Worm (Caenorhabditis elegans): ENCODE data around the gene Y14H12A.2.

Y14H12A.2 gene

ce11 chrII:3982313-3982712 is 7.2 kb downstream of the Y14H12A.2 start, which contains the start of gene lin-31:
Gene lin-31 (plus strand): TSS chrII:3982549.
- TF ChIP-seq nfya-1 (tag; optimal IDR thresholded peaks at IDR 0.05; ENCODE audit: insufficient read depth), result peak; percentile 76
- no peak for TF ChIP-seq nhr-43 (tag; optimal IDR thresholded peaks at IDR 0.05; ENCODE audit: poor library complexity, severe bottlenecking)
- no peak for TF ChIP-seq eor-1 (tag; optimal IDR thresholded peaks at IDR 0.05)

ce11 chrII:3980373-3980772 is 9.1 kb downstream of the Y14H12A.2 start:
- no peak for TF ChIP-seq lin-39 (tag; optimal IDR thresholded peaks at IDR 0.05)
- no peak for TF ChIP-seq unc-39 (tag; optimal IDR thresholded peaks at IDR 0.05)
- TF ChIP-seq nhr-25 (tag; optimal IDR thresholded peaks at IDR 0.05), result no peak
- TF ChIP-seq nhr-12 (tag; optimal IDR thresholded peaks at IDR 0.05), result no peak
- TF ChIP-seq nhr-76 (tag; optimal IDR thresholded peaks at IDR 0.05), result no peak
- TF ChIP-seq ztf-11 (tag; optimal IDR thresholded peaks at IDR 0.05), result no peak
- TF ChIP-seq nhr-77 (tag; optimal IDR thresholded peaks at IDR 0.05), result no peak

DNA sequence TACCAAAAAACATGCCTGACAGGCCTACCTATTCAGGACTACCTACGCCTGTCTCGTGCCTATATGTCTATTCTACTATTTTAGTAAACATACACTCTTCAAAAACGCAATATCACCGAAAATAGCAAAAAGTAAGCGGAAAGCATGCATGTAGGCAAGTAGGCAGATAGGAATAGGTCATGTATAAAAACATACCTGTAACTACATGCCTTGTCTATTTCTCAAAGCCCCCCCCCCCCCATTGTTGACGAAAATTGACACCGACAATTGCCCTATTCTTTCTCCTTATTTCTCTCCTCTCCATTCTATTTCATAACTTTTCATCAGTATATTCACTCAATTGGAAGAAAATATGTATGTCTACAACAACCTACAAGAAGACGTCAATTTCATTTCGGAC is 11.3 kb downstream of the Y14H12A.2 start:
- no peak for TF ChIP-seq nfya-1 (tag; optimal IDR thresholded peaks at IDR 0.05; ENCODE audit: insufficient read depth)
- TF ChIP-seq nhr-43 (tag; optimal IDR thresholded peaks at IDR 0.05; ENCODE audit: poor library complexity, severe bottlenecking), result no peak
- no peak for TF ChIP-seq skn-1 (tag; optimal IDR thresholded peaks at IDR 0.05)
- TF ChIP-seq nhr-237 (tag; optimal IDR thresholded peaks at IDR 0.05), result no peak
- no peak for TF ChIP-seq nhr-67 (tag; optimal IDR thresholded peaks at IDR 0.05)
- TF ChIP-seq ZK546.5 (tag; optimal IDR thresholded peaks at IDR 0.05), result no peak
- TF ChIP-seq zag-1 (tag; optimal IDR thresholded peaks at IDR 0.05), result no peak
- TF ChIP-seq nhr-11 (tag; optimal IDR thresholded peaks at IDR 0.05), result no peak
- no peak for TF ChIP-seq aly-2 (tag; optimal IDR thresholded peaks at IDR 0.05)
- TF ChIP-seq tbx-2 (tag; optimal IDR thresholded peaks at IDR 0.05), result no peak
- TF ChIP-seq daf-12 (tag; optimal IDR thresholded peaks at IDR 0.05), result no peak
- no peak for TF ChIP-seq lin-15B (tag; optimal IDR thresholded peaks at IDR 0.05)
- no peak for TF ChIP-seq nhr-25 (tag; optimal IDR thresholded peaks at IDR 0.05)
- no peak for TF ChIP-seq unc-62 (GFP tag; optimal IDR thresholded peaks at IDR 0.05)
- no peak for TF ChIP-seq jun-1 (tag; optimal IDR thresholded peaks at IDR 0.05)
- no peak for TF ChIP-seq nhr-28 (tag; optimal IDR thresholded peaks at IDR 0.05)
- no peak for TF ChIP-seq ztf-4 (tag; optimal IDR thresholded peaks at IDR 0.05)
- TF ChIP-seq nhr-77 (tag; optimal IDR thresholded peaks at IDR 0.05), result no peak
- no peak for TF ChIP-seq lsy-12 (tag; optimal IDR thresholded peaks at IDR 0.05)
- TF ChIP-seq unc-39 (tag; optimal IDR thresholded peaks at IDR 0.05), result no peak

ce11 chrII:3975942-3976341 is 13.5 kb downstream of the Y14H12A.2 start, which contains the start of gene dos-2:
Gene dos-2 (plus strand): TSS chrII:3976242.
- TF ChIP-seq nhr-76 (tag; optimal IDR thresholded peaks at IDR 0.05) (no peak), fkh-2 (tag; optimal IDR thresholded peaks at IDR 0.05) (no peak), mml-1 (tag; optimal IDR thresholded peaks at IDR 0.05) (no peak), ztf-11 (tag; optimal IDR thresholded peaks at IDR 0.05) (no peak)

ce11 chrII:3974953-3975352 is 14.5 kb downstream of the Y14H12A.2 start, which contains the start of gene cank-26:
Gene cank-26 (minus strand): TSS chrII:3975065.
- TF ChIP-seq nfya-1 (tag; optimal IDR thresholded peaks at IDR 0.05; ENCODE audit: insufficient read depth) (no peak), pha-4 (tag; optimal IDR thresholded peaks at IDR 0.05) (no peak), ZK546.5 (tag; optimal IDR thresholded peaks at IDR 0.05) (no peak), elt-3 (tag; optimal IDR thresholded peaks at IDR 0.05) (no peak), ztf-4 (tag; optimal IDR thresholded peaks at IDR 0.05) (no peak), hmg-11 (tag; optimal IDR thresholded peaks at IDR 0.05) (no peak), mdl-1 (tag; optimal IDR thresholded peaks at IDR 0.05) (no peak), unc-62 (GFP tag; optimal IDR thresholded peaks at IDR 0.05) (no peak), ceh-82 (tag; optimal IDR thresholded peaks at IDR 0.05) (no peak), unc-39 (tag; optimal IDR thresholded peaks at IDR 0.05) (no peak), lsy-12 (tag; optimal IDR thresholded peaks at IDR 0.05) (no peak), nhr-77 (tag; optimal IDR thresholded peaks at IDR 0.05) (no peak), ztf-11 (tag; optimal IDR thresholded peaks at IDR 0.05) (no peak), nhr-237 (tag; optimal IDR thresholded peaks at IDR 0.05) (no peak)

DNA sequence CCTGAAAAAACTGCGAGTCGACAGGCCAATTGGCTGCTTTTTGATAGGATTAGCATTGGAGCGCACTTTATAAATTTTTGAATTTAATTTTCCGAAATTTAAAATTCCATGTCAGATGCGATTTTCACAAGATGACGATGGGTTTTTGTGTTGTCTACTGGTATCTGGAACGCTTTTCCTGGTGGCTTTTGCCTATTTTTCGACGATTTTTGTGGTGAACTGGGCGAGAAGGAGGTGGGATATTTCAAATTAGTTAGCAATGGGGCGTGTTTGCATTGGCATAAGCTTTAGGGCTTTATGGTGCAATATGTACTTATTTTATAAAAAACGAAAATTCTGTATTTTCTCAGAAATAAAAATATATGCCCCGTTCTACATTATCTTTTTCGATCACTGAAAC is 17.3 kb downstream of the Y14H12A.2 start, which contains the start of gene K10G6.9:
K10G6.9 (plus strand) TSS at position 110 of the 400 bp plus-strand sequence.
- TF ChIP-seq elt-2 (tag; optimal IDR thresholded peaks at IDR 0.05) (no peak), nhr-77 (tag; optimal IDR thresholded peaks at IDR 0.05) (no peak), hmg-11 (tag; optimal IDR thresholded peaks at IDR 0.05) (no peak), mml-1 (tag; optimal IDR thresholded peaks at IDR 0.05) (no peak), mdl-1 (tag; optimal IDR thresholded peaks at IDR 0.05) (no peak), R02D3.7 (tag; optimal IDR thresholded peaks at IDR 0.05) (no peak), ceh-28 (tag; optimal IDR thresholded peaks at IDR 0.05) (peak; percentile 22), egl-27 (tag; optimal IDR thresholded peaks at IDR 0.05) (no peak)

All from whole organism, L3 larva.